Worm (Caenorhabditis elegans) whole organism, early embryonic: ENCODE data around the gene akt-1.

ENCODE experiments used
- B0310.2 ChIP-seq: sonication (generic microtip); optimal IDR thresholded peaks from 2 replicates; lab custom pipeline; 2016; ENCODE audit warnings: mild to moderate bottlenecking, missing genetic modification characterization, missing compliant biosample characterization
- F13C5.2 ChIP-seq: sonication (generic microtip); optimal IDR thresholded peaks from 2 replicates; lab custom pipeline; 2017; ENCODE audit warnings: mild to moderate bottlenecking, missing genetic modification characterization, inconsistent platforms, missing compliant biosample characterization
- aly-1 ChIP-seq: sonication (generic microtip); optimal IDR thresholded peaks from 2 replicates; lab custom pipeline; 2016; ENCODE audit warnings: missing genetic modification characterization, missing compliant biosample characterization
- ama-1 ChIP-seq: fragments of 150-350 bp; optimal IDR thresholded peaks from 2 replicates; lab custom pipeline; 2014
- ceh-13 ChIP-seq: fragments of 200-800 bp; sonication (Bioruptor generic); optimal IDR thresholded peaks from 2 replicates; lab custom pipeline; 2018; ENCODE audit warnings: mild to moderate bottlenecking, missing genetic modification characterization, missing compliant biosample characterization
- ceh-36 ChIP-seq: sonication (generic microtip); optimal IDR thresholded peaks from 2 replicates; lab custom pipeline; 2016; ENCODE audit warnings: missing genetic modification characterization, inconsistent platforms, missing compliant biosample characterization
- ets-7 ChIP-seq: sonication (generic microtip); optimal IDR thresholded peaks from 2 replicates; lab custom pipeline; 2016; ENCODE audit warnings: missing genotype, missing genetic modification characterization, missing compliant biosample characterization
- flt-1 ChIP-seq: fragments of 200-800 bp; sonication (Bioruptor generic); IDR thresholded peaks from 2 replicates; pipeline ENCODE4 v1.3.6; 2022; ENCODE audit warnings: missing genetic modification characterization, missing compliant biosample characterization
- hmbx-1 ChIP-seq: sonication (generic microtip); optimal IDR thresholded peaks from 2 replicates; lab custom pipeline; 2016; ENCODE audit warnings: mild to moderate bottlenecking, missing genetic modification characterization, missing compliant biosample characterization
- hmg-4 ChIP-seq: fragments of 200-800 bp; sonication (Bioruptor generic); optimal IDR thresholded peaks from 2 replicates; lab custom pipeline; 2018; ENCODE audit warnings: mild to moderate bottlenecking, missing genetic modification characterization, missing compliant biosample characterization
- hnd-1 ChIP-seq: sonication (generic microtip); optimal IDR thresholded peaks from 2 replicates; lab custom pipeline; 2016; ENCODE audit warnings: missing genetic modification characterization, missing compliant biosample characterization
- pes-1 ChIP-seq: fragments of 200-800 bp; sonication (Bioruptor generic); IDR thresholded peaks from 2 replicates; pipeline ENCODE4 v1.3.6; 2022; ENCODE audit warnings: missing genetic modification reagents, missing genetic modification characterization, missing compliant biosample characterization
- scrt-1 ChIP-seq: fragments of 200-800 bp; sonication (Bioruptor generic); IDR thresholded peaks from 2 replicates; pipeline ENCODE4 v1.3.6; 2022; ENCODE audit warnings: missing genetic modification characterization, missing compliant biosample characterization
- sea-1 ChIP-seq: fragments of 200-800 bp; sonication (Bioruptor generic); conservative IDR thresholded peaks from 2 replicates; pipeline ENCODE4 v1.3.6; 2022; ENCODE audit warnings: missing genetic modification characterization, missing compliant biosample characterization
- tbx-11 ChIP-seq: fragments of 200-800 bp; sonication (Bioruptor generic); IDR thresholded peaks from 2 replicates; pipeline ENCODE4 v1.3.6; 2022; ENCODE audit warnings: missing genetic modification characterization, missing compliant biosample characterization
- tbx-37 ChIP-seq: fragments of 200-800 bp; sonication (Bioruptor generic); conservative IDR thresholded peaks from 2 replicates; pipeline ENCODE4 v1.3.6; 2022; ENCODE audit warnings: missing genetic modification reagents, missing genetic modification characterization, missing compliant biosample characterization
- tra-4 ChIP-seq: sonication (generic microtip); optimal IDR thresholded peaks from 2 replicates; lab custom pipeline; 2017; ENCODE audit warnings: missing genetic modification characterization, missing compliant biosample characterization

The akt-1 gene

ce11 chrV:10243105-10243504, 5.6 kb upstream of the akt-1 start, which contains the start of gene C12D8.9:
TSS of gene C12D8.9 (minus strand) at chrV:10243205.
- TF ChIP-seq F13C5.2 (tag; lab: Kevin White, UChicago) (no peak), flt-1 (no peak), aly-1 (no peak), tra-4 (tag; lab: Kevin White, UChicago) (no peak)

- no peak for TF ChIP-seq B0310.2
- no peak for TF ChIP-seq hnd-1
- TF ChIP-seq hmg-4 (GFP tag; lab: Kevin White, UChicago): no peak
- TF ChIP-seq flt-1: no peak
- TF ChIP-seq aly-1: no peak
- TF ChIP-seq ceh-36 (tag; lab: Kevin White, UChicago): no peak
- no peak for TF ChIP-seq pes-1 (GFP tag; lab: Robert Waterston, UW)
- no peak for TF ChIP-seq tbx-37 (GFP tag; lab: Robert Waterston, UW)
- TF ChIP-seq hmbx-1 (tag; lab: Kevin White, UChicago): no peak
- no peak for TF ChIP-seq scrt-1 (GFP tag; lab: Robert Waterston, UW)
- TF ChIP-seq F13C5.2 (tag; lab: Kevin White, UChicago): no peak
- no peak for TF ChIP-seq tbx-11
- no peak for TF ChIP-seq ama-1 (lab: Kevin White, UChicago)
- no peak for TF ChIP-seq ets-7
- no peak for TF ChIP-seq tra-4 (tag; lab: Kevin White, UChicago)
- no peak for TF ChIP-seq ceh-13 (GFP tag; lab: Kevin White, UChicago)
Observed at ce11 chrV:10244018-10244720, 4.5 kb upstream of the akt-1 start.

ce11 chrV:10245615-10246014, 3.1 kb upstream of the akt-1 start:
- no peak for TF ChIP-seq ceh-36 (tag; lab: Kevin White, UChicago)
- TF ChIP-seq ama-1 (lab: Kevin White, UChicago): no peak
- TF ChIP-seq hmbx-1 (tag; lab: Kevin White, UChicago): no peak
- TF ChIP-seq flt-1: no peak
- no peak for TF ChIP-seq F13C5.2 (tag; lab: Kevin White, UChicago)
- TF ChIP-seq aly-1: no peak
- TF ChIP-seq sea-1 (GFP tag; lab: Robert Waterston, UW): no peak
- TF ChIP-seq scrt-1 (GFP tag; lab: Robert Waterston, UW): no peak
- TF ChIP-seq tbx-11: no peak
- TF ChIP-seq pes-1 (GFP tag; lab: Robert Waterston, UW): no peak
- TF ChIP-seq ceh-13 (GFP tag; lab: Kevin White, UChicago): no peak

ce11 chrV:10246443-10246885, 2.2 kb upstream of the akt-1 start:
- TF ChIP-seq hmg-4 (GFP tag; lab: Kevin White, UChicago) (no peak), pes-1 (GFP tag; lab: Robert Waterston, UW) (no peak), tra-4 (tag; lab: Kevin White, UChicago) (no peak), ets-7 (no peak), tbx-11 (no peak), scrt-1 (GFP tag; lab: Robert Waterston, UW) (no peak), F13C5.2 (tag; lab: Kevin White, UChicago) (no peak), flt-1 (no peak), ama-1 (lab: Kevin White, UChicago) (no peak), tbx-37 (GFP tag; lab: Robert Waterston, UW) (no peak), hmbx-1 (tag; lab: Kevin White, UChicago) (no peak), sea-1 (GFP tag; lab: Robert Waterston, UW) (no peak), B0310.2 (no peak), hnd-1 (no peak), ceh-13 (GFP tag; lab: Kevin White, UChicago) (no peak)

ce11 chrV:10246967-10247366, 1.7 kb upstream of the akt-1 start:
- TF ChIP-seq ceh-13 (GFP tag; lab: Kevin White, UChicago): no peak
- no peak for TF ChIP-seq sea-1 (GFP tag; lab: Robert Waterston, UW)
- no peak for TF ChIP-seq F13C5.2 (tag; lab: Kevin White, UChicago)
- TF ChIP-seq tbx-11: no peak
- no peak for TF ChIP-seq aly-1
- no peak for TF ChIP-seq pes-1 (GFP tag; lab: Robert Waterston, UW)
- TF ChIP-seq ceh-36 (tag; lab: Kevin White, UChicago): no peak
- TF ChIP-seq hmbx-1 (tag; lab: Kevin White, UChicago): no peak
- TF ChIP-seq scrt-1 (GFP tag; lab: Robert Waterston, UW): no peak
- no peak for TF ChIP-seq hnd-1
- TF ChIP-seq tra-4 (tag; lab: Kevin White, UChicago): no peak
- TF ChIP-seq tbx-37 (GFP tag; lab: Robert Waterston, UW): no peak
- TF ChIP-seq B0310.2: no peak
- no peak for TF ChIP-seq ama-1 (lab: Kevin White, UChicago)

ce11 chrV:10247673-10248239, 949 bp upstream of the akt-1 start:
- TF ChIP-seq scrt-1 (GFP tag; lab: Robert Waterston, UW): no peak
- no peak for TF ChIP-seq sea-1 (GFP tag; lab: Robert Waterston, UW)
- no peak for TF ChIP-seq hnd-1
- no peak for TF ChIP-seq aly-1
- no peak for TF ChIP-seq hmbx-1 (tag; lab: Kevin White, UChicago)
- no peak for TF ChIP-seq ceh-13 (GFP tag; lab: Kevin White, UChicago)
- TF ChIP-seq tbx-11: no peak
- TF ChIP-seq pes-1 (GFP tag; lab: Robert Waterston, UW): no peak
- no peak for TF ChIP-seq ets-7
- no peak for TF ChIP-seq F13C5.2 (tag; lab: Kevin White, UChicago)
- no peak for TF ChIP-seq flt-1
- TF ChIP-seq tra-4 (tag; lab: Kevin White, UChicago): no peak
- no peak for TF ChIP-seq B0310.2
- TF ChIP-seq hmg-4 (GFP tag; lab: Kevin White, UChicago): no peak

- no peak for TF ChIP-seq tbx-37 (GFP tag; lab: Robert Waterston, UW)
- TF ChIP-seq ama-1 (lab: Kevin White, UChicago): no peak
- no peak for TF ChIP-seq tbx-11
- TF ChIP-seq F13C5.2 (tag; lab: Kevin White, UChicago): no peak
- TF ChIP-seq sea-1 (GFP tag; lab: Robert Waterston, UW): no peak
- TF ChIP-seq hmg-4 (GFP tag; lab: Kevin White, UChicago): no peak
- no peak for TF ChIP-seq scrt-1 (GFP tag; lab: Robert Waterston, UW)
Observed at ce11 chrV:10249515-10249914, 810 bp downstream of the akt-1 start.
